Worm (Caenorhabditis elegans) whole organism, L4 larva: Measurements from ENCODE around the gene T07C4.12.

Experiments
- F26F4.8 ChIP-seq: fragments of 200-800 bp; sonication (Bioruptor generic); conservative IDR thresholded peaks from 2 replicates; pipeline ENCODE4 v1.3.6; 2022; ENCODE audit warnings: missing genetic modification characterization, missing compliant biosample characterization
- T26A8.4 ChIP-seq: fragments of 200-800 bp; sonication (Bioruptor generic); IDR thresholded peaks from 2 replicates; pipeline ENCODE4 v1.3.6; 2022; ENCODE audit warnings: missing genetic modification characterization, missing compliant biosample characterization
- Y105C5A.15 ChIP-seq: fragments of 200-800 bp; sonication (Bioruptor generic); IDR thresholded peaks from 2 replicates; pipeline ENCODE4 v1.3.6; 2022; ENCODE audit warnings: missing genetic modification characterization, missing compliant biosample characterization
- Y5F2A.4 ChIP-seq: fragments of 200-800 bp; sonication (Bioruptor generic); optimal IDR thresholded peaks from 2 replicates; lab custom pipeline; 2018; ENCODE audit warnings: mild to moderate bottlenecking, missing genetic modification characterization, missing compliant biosample characterization
- aha-1 ChIP-seq: fragments of 150-350 bp; peaks from one replicate; lab custom pipeline; 2014; ENCODE audit warnings: missing biosample characterization, missing genetic modification characterization
- ama-1 ChIP-seq: fragments of 150-350 bp; optimal IDR thresholded peaks from 2 replicates; lab custom pipeline; 2014; ENCODE audit warnings: inconsistent platforms, mixed read lengths
- ceh-32 ChIP-seq: sonication (generic microtip); optimal IDR thresholded peaks from 2 replicates; lab custom pipeline; 2016; ENCODE audit warnings: mild to moderate bottlenecking, missing genetic modification characterization, missing compliant biosample characterization; ENCODE audit not compliant: poor library complexity
- ceh-44 ChIP-seq: fragments of 200-800 bp; sonication (Bioruptor generic); IDR thresholded peaks from 2 replicates; pipeline ENCODE4 v1.3.6; 2022; ENCODE audit warnings: missing genetic modification reagents, missing genetic modification characterization, missing compliant biosample characterization
- ceh-62 ChIP-seq: sonication (generic microtip); optimal IDR thresholded peaks from 2 replicates; lab custom pipeline; 2017; ENCODE audit warnings: missing biosample characterization, missing genetic modification characterization
- ces-1 ChIP-seq: fragments of 150-350 bp; sonication (generic microtip); optimal IDR thresholded peaks from 4 replicates; lab custom pipeline; 2014; ENCODE audit warnings: missing biosample characterization, missing genetic modification reagents, missing genetic modification characterization
- daf-12 ChIP-seq: fragments of 150-350 bp; optimal IDR thresholded peaks from 2 replicates; lab custom pipeline; 2014; ENCODE audit warnings: missing biosample characterization, missing genetic modification reagents, missing genetic modification characterization
- daf-16 ChIP-seq, 3 experiments: sonication (generic microtip); optimal IDR thresholded peaks; 2 replicates each; lab custom pipeline; 2016 to 2017; ENCODE audit warnings: missing genetic modification characterization in 3 of 3, missing genetic modification reagents in 3 of 3, mild to moderate bottlenecking in 2 of 3, missing compliant biosample characterization in 2 of 3, missing biosample characterization in 1 of 3, moderate library complexity in 1 of 3
- daf-8 ChIP-seq: fragments of 200-800 bp; sonication (Bioruptor generic); IDR thresholded peaks from 2 replicates; pipeline ENCODE4 v1.3.6; 2022; ENCODE audit warnings: missing genetic modification characterization, missing compliant biosample characterization
- dmd-6 ChIP-seq: fragments of 200-800 bp; sonication (Bioruptor generic); IDR thresholded peaks from 2 replicates; pipeline ENCODE4 v1.3.6; 2022; ENCODE audit warnings: missing genetic modification reagents, missing genetic modification characterization, missing compliant biosample characterization
- dpl-1 ChIP-seq: fragments of 150-350 bp; optimal IDR thresholded peaks from 2 replicates; lab custom pipeline; 2014; ENCODE audit warnings: missing biosample characterization, missing genetic modification reagents, missing genetic modification characterization
- dve-1 ChIP-seq: sonication (generic microtip); optimal IDR thresholded peaks from 2 replicates; lab custom pipeline; 2017; ENCODE audit warnings: antibody characterized with exemption, mild to moderate bottlenecking, missing genetic modification characterization, missing compliant biosample characterization; ENCODE audit not compliant: insufficient read depth
- egl-27 ChIP-seq: sonication (generic microtip); optimal IDR thresholded peaks from 3 replicates; lab custom pipeline; 2017; ENCODE audit warnings: missing biosample characterization, missing genetic modification reagents, missing genetic modification characterization
- egl-43 ChIP-seq: fragments of 200-800 bp; sonication (Bioruptor generic); IDR thresholded peaks from 2 replicates; pipeline ENCODE4 v1.3.6; 2022; ENCODE audit warnings: missing genetic modification reagents, missing genetic modification characterization, missing compliant biosample characterization
- gei-8 ChIP-seq: fragments of 200-800 bp; sonication (Bioruptor generic); optimal IDR thresholded peaks from 2 replicates; lab custom pipeline; 2018; ENCODE audit warnings: mild to moderate bottlenecking, missing genetic modification characterization, missing compliant biosample characterization
- hif-1 ChIP-seq, 2 experiments: sonication (generic microtip); optimal IDR thresholded peaks; 2 replicates each; lab custom pipeline; 2016 to 2017; ENCODE audit warnings: missing compliant biosample characterization in 2 of 2, missing genetic modification characterization in 2 of 2, missing genetic modification reagents in 2 of 2, missing genotype in 2 of 2, mild to moderate bottlenecking in 1 of 2
- hlh-11 ChIP-seq: fragments of 200-800 bp; sonication (Bioruptor generic); optimal IDR thresholded peaks from 2 replicates; lab custom pipeline; 2018; ENCODE audit warnings: mild to moderate bottlenecking, missing genetic modification characterization, missing compliant biosample characterization
- hlh-30 ChIP-seq: sonication (generic microtip); optimal IDR thresholded peaks from 2 replicates; lab custom pipeline; 2017; ENCODE audit warnings: antibody characterized with exemption, mild to moderate bottlenecking, missing genetic modification characterization, missing compliant biosample characterization; ENCODE audit not compliant: insufficient read depth
- hmg-1.1 ChIP-seq: fragments of 200-800 bp; sonication (Bioruptor generic); IDR thresholded peaks from 2 replicates; pipeline ENCODE4 v1.3.6; 2022; ENCODE audit warnings: missing genetic modification reagents, missing genetic modification characterization, missing compliant biosample characterization
- jun-1 ChIP-seq: fragments of 150-350 bp; optimal IDR thresholded peaks from 2 replicates; lab custom pipeline; 2014; ENCODE audit warnings: missing biosample characterization, missing genetic modification reagents, missing genetic modification characterization
- lin-13 ChIP-seq: fragments of 150-350 bp; optimal IDR thresholded peaks from 2 replicates; lab custom pipeline; 2014; ENCODE audit warnings: missing biosample characterization, missing genetic modification reagents, missing genetic modification characterization
- lin-38 ChIP-seq: fragments of 200-800 bp; sonication (Bioruptor generic); IDR thresholded peaks from 2 replicates; pipeline ENCODE4 v1.3.6; 2022; ENCODE audit warnings: missing genetic modification reagents, missing genetic modification characterization, missing compliant biosample characterization
- lsy-2 ChIP-seq, 2 experiments: fragments of 150-350 bp in 1 of 2; sonication (generic microtip) in 1 of 2; optimal IDR thresholded peaks; 2 replicates each; lab custom pipeline; 2014 to 2017; ENCODE audit warnings: missing biosample characterization in 2 of 2, missing genetic modification characterization in 2 of 2
- madf-5 ChIP-seq, 2 experiments: fragments of 200-800 bp; sonication (Bioruptor generic); IDR thresholded peaks; 2 replicates each; pipeline ENCODE4 v1.3.6; 2022; ENCODE audit warnings: missing compliant biosample characterization in 2 of 2, missing genetic modification characterization in 2 of 2
- mdt-29 ChIP-seq: fragments of 200-800 bp; sonication (Bioruptor generic); IDR thresholded peaks from 2 replicates; pipeline ENCODE4 v1.3.6; 2022; ENCODE audit warnings: missing genetic modification reagents, missing genetic modification characterization, missing compliant biosample characterization
- mep-1 ChIP-seq: fragments of 150-350 bp; sonication (generic microtip); optimal IDR thresholded peaks from 3 replicates; lab custom pipeline; 2014; ENCODE audit warnings: missing biosample characterization, missing genetic modification characterization
- mes-2 ChIP-seq: sonication (generic microtip); optimal IDR thresholded peaks from 2 replicates; lab custom pipeline; 2016; ENCODE audit warnings: missing genotype, mild to moderate bottlenecking, missing genetic modification characterization, missing compliant biosample characterization; ENCODE audit not compliant: poor library complexity, severe bottlenecking
- nhr-102 ChIP-seq: sonication (generic microtip); optimal IDR thresholded peaks from 2 replicates; lab custom pipeline; 2016; ENCODE audit warnings: mild to moderate bottlenecking, missing genetic modification characterization, moderate library complexity, missing compliant biosample characterization
- nhr-11 ChIP-seq: fragments of 150-350 bp; optimal IDR thresholded peaks from 2 replicates; lab custom pipeline; 2014; ENCODE audit warnings: missing biosample characterization, missing genetic modification characterization
- nhr-237 ChIP-seq: sonication (generic microtip); optimal IDR thresholded peaks from 2 replicates; lab custom pipeline; 2017; ENCODE audit warnings: missing biosample characterization, missing genetic modification characterization
- nhr-25 ChIP-seq: sonication (generic microtip); optimal IDR thresholded peaks from 2 replicates; lab custom pipeline; 2017; ENCODE audit warnings: missing genetic modification characterization, mild to moderate bottlenecking, missing compliant biosample characterization, antibody characterized with exemption, moderate library complexity, borderline replicate concordance; ENCODE audit not compliant: insufficient read depth
- nhr-28 ChIP-seq: fragments of 150-350 bp; optimal IDR thresholded peaks from 2 replicates; lab custom pipeline; 2014; ENCODE audit warnings: missing biosample characterization, missing genetic modification characterization
- nhr-42 ChIP-seq: fragments of 200-800 bp; sonication (Bioruptor generic); IDR thresholded peaks from 2 replicates; pipeline ENCODE4 v1.3.6; 2022; ENCODE audit warnings: missing genetic modification characterization, missing compliant biosample characterization
- nhr-6 ChIP-seq: fragments of 150-350 bp; optimal IDR thresholded peaks from 2 replicates; lab custom pipeline; 2014; ENCODE audit warnings: missing biosample characterization, missing genetic modification characterization
- nhr-76 ChIP-seq: fragments of 150-350 bp; optimal IDR thresholded peaks from 2 replicates; lab custom pipeline; 2014; ENCODE audit warnings: missing biosample characterization, missing genetic modification characterization
- nhr-77 ChIP-seq: fragments of 150-350 bp; optimal IDR thresholded peaks from 2 replicates; lab custom pipeline; 2014; ENCODE audit warnings: missing biosample characterization, missing genetic modification characterization
- php-3 ChIP-seq: fragments of 200-800 bp; sonication (Bioruptor generic); IDR thresholded peaks from 2 replicates; pipeline ENCODE4 v1.3.6; 2022; ENCODE audit warnings: missing genetic modification reagents, missing genetic modification characterization, missing compliant biosample characterization
- set-16 ChIP-seq: fragments of 200-800 bp; sonication (Bioruptor generic); IDR thresholded peaks from 2 replicates; pipeline ENCODE4 v1.3.6; 2022; ENCODE audit warnings: missing genetic modification reagents, missing genetic modification characterization, missing compliant biosample characterization
- spr-1 ChIP-seq: sonication (generic microtip); optimal IDR thresholded peaks from 2 replicates; lab custom pipeline; 2016; ENCODE audit warnings: mild to moderate bottlenecking, missing genetic modification characterization, missing compliant biosample characterization
- spr-3 ChIP-seq: fragments of 200-800 bp; sonication (Bioruptor generic); optimal IDR thresholded peaks from 2 replicates; lab custom pipeline; 2018; ENCODE audit warnings: mild to moderate bottlenecking, missing genetic modification characterization, missing compliant biosample characterization
- unc-39 ChIP-seq: sonication (generic microtip); optimal IDR thresholded peaks from 2 replicates; lab custom pipeline; 2017; ENCODE audit warnings: missing biosample characterization, missing genetic modification characterization
- unc-62 ChIP-seq, 3 experiments: fragments of 150-350 bp in 1 of 3; sonication (generic microtip); optimal IDR thresholded peaks in 2 of 3; peaks in 1 of 3; 1 replicate in 1 of 3; 2 replicates in 2 of 3; lab custom pipeline; 2014 to 2017; ENCODE audit warnings: missing biosample characterization in 3 of 3, missing genetic modification characterization in 3 of 3, missing genetic modification reagents in 3 of 3, missing genotype in 1 of 3
- zag-1 ChIP-seq: fragments of 150-350 bp; optimal IDR thresholded peaks from 2 replicates; lab custom pipeline; 2014; ENCODE audit warnings: missing biosample characterization, missing genetic modification characterization
- zfp-2 ChIP-seq: sonication (generic microtip); optimal IDR thresholded peaks from 2 replicates; lab custom pipeline; 2016; ENCODE audit warnings: mild to moderate bottlenecking, missing genetic modification characterization, missing compliant biosample characterization
- ztf-7 ChIP-seq: fragments of 150-350 bp; optimal IDR thresholded peaks from 2 replicates; lab custom pipeline; 2014; ENCODE audit warnings: missing biosample characterization, missing genetic modification characterization

Gene T07C4.12

DNA sequence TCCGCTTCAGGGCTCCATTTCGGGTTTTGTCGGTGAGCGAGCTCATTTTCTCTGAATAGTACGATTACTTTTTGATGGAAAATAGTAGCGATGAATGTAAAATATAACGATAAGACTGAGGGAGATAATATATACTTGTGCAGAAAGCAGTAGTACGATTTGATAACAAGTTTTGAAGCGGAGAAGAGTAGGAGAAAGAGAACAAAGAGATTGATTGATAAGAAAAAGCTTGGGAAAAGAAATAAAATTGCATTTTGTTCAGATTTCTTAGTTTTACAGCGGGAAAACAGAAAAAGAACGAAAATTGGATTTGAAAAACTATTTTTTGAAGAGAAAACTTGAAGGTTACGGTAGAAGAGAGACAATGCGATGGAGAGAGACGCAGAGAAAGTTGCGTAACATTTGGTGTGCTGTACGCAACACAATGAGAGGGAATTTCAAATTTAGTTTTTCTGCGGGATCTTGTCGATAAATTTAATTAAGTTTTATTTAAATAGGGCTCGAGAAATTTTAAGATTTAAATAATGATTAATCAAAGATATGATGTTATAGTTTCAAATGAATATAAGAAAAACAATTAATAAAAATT, 25.2 kb upstream of the T07C4.12 start, which contains the start of gene umps-1:
umps-1 (minus strand) TSS at position 51 of the 589 bp plus-strand sequence.
- peak; percentile 51 for TF ChIP-seq nhr-25 (tag; lab: Kevin White, UChicago)
- peak; percentile 80 to 99 for TF ChIP-seq lsy-2 (tag; optimal IDR thresholded peaks at IDR 0.05; lab: Kevin White, UChicago)
- TF ChIP-seq dmd-6 (GFP tag; lab: Robert Waterston, UW) = peak; percentile 49
- no peak for TF ChIP-seq gei-8
- no peak for TF ChIP-seq unc-39 (tag; lab: Kevin White, UChicago)
- TF ChIP-seq nhr-77 (tag; lab: Kevin White, UChicago) = peak; percentile 40
- TF ChIP-seq egl-27 = no peak
- TF ChIP-seq zag-1 (tag; lab: Kevin White, UChicago) = no peak
- TF ChIP-seq dpl-1 = peak; percentile 98
- peak; percentile 35; the same call in 1 of the 2 replicates for TF ChIP-seq hmg-1.1 (GFP tag; lab: Robert Waterston, UW)
- TF ChIP-seq aha-1 (tag; lab: Kevin White, UChicago) = peak; percentile 52
- TF ChIP-seq dve-1 (tag; lab: Kevin White, UChicago) = peak; percentile 60
- peak; percentile 67 for TF ChIP-seq lin-38
- peak; percentile 50 for TF ChIP-seq hlh-11 (tag; lab: Kevin White, UChicago)
- TF ChIP-seq ztf-7 (tag; lab: Kevin White, UChicago) = no peak
- no peak for TF ChIP-seq mdt-29
- no peak for TF ChIP-seq T26A8.4 (GFP tag; lab: Robert Waterston, UW)
- no peak for TF ChIP-seq nhr-76 (tag; lab: Kevin White, UChicago)
- TF ChIP-seq nhr-11 (tag; lab: Kevin White, UChicago) = peak; percentile 30
- no peak for TF ChIP-seq set-16
- no peak for TF ChIP-seq daf-16 (GFP tag; optimal IDR thresholded peaks at IDR 0.05; lab: Kevin White, UChicago)
- peak; percentile 47 for TF ChIP-seq daf-16 (tag; optimal IDR thresholded peaks at IDR 0.05; lab: Kevin White, UChicago)
- TF ChIP-seq php-3 = no peak
- TF ChIP-seq nhr-6 (tag; lab: Kevin White, UChicago) = peak; percentile 59
- TF ChIP-seq unc-62 (GFP tag; optimal IDR thresholded peaks at IDR 0.05 in 1 of 2; lab: Kevin White, UChicago) = no peak
- TF ChIP-seq unc-62 (tag; optimal IDR thresholded peaks at IDR 0.05; lab: Kevin White, UChicago) = no peak
- TF ChIP-seq nhr-28 = peak; percentile 74
- no peak for TF ChIP-seq ceh-44 (GFP tag; lab: Robert Waterston, UW)
- TF ChIP-seq hlh-30 = peak; percentile 64
- TF ChIP-seq F26F4.8 (GFP tag; lab: Robert Waterston, UW) = no peak
- peak in 1 of 2 experiments; percentile 34 for TF ChIP-seq hif-1 (tag; optimal IDR thresholded peaks at IDR 0.05; lab: Kevin White, UChicago)
- TF ChIP-seq mes-2 (tag; lab: Kevin White, UChicago) = peak; percentile 84
- TF ChIP-seq nhr-102 (tag; lab: Kevin White, UChicago) = no peak
- peak; percentile 60 for TF ChIP-seq mep-1 (tag; lab: Kevin White, UChicago)
- no peak for TF ChIP-seq ceh-32 (tag; lab: Kevin White, UChicago)

DNA sequence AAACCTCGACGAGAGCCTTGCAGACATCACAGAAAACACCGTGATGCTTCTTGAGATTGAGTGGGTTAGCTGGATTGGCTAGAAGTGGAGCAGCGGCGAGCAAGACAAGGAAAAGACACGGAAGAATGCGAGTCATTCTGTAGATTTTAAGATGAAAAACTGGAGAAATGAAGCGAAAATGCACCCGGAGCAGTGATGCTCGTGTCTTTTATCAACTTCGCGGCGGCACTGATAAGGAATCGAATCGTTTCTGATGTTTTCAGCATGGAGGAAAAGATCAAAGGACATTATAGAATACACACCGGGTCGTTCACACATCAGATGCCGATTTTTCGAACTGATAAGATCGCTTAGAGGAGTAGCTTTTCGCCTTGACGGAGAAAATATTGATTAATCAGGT, 22.9 kb upstream of the T07C4.12 start, which contains the start of gene spp-1:
spp-1 (minus strand) TSS at position 287 of the 400 bp plus-strand sequence.
- TF ChIP-seq nhr-11 (tag; lab: Kevin White, UChicago) (no peak), hlh-30 (peak; percentile 43), egl-43 (no peak), madf-5 (GFP tag; IDR thresholded peaks at IDR 0.05; lab: Robert Waterston, UW) (no peak), nhr-237 (tag; lab: Kevin White, UChicago) (no peak), lin-13 (GFP tag; lab: Kevin White, UChicago) (no peak), ceh-62 (tag; lab: Kevin White, UChicago) (no peak), daf-16 (GFP tag; optimal IDR thresholded peaks at IDR 0.05; lab: Kevin White, UChicago) (no peak), daf-16 (tag; optimal IDR thresholded peaks at IDR 0.05; lab: Kevin White, UChicago) (peak; percentile 87), jun-1 (no peak), daf-12 (tag; lab: Kevin White, UChicago) (no peak), daf-8 (GFP tag; lab: Robert Waterston, UW) (no peak), Y5F2A.4 (GFP tag; lab: Kevin White, UChicago) (no peak), ces-1 (GFP tag; lab: Kevin White, UChicago) (no peak), zfp-2 (no peak), zag-1 (tag; lab: Kevin White, UChicago) (no peak), spr-3 (GFP tag; lab: Kevin White, UChicago) (no peak), spr-1 (tag; lab: Kevin White, UChicago) (no peak), nhr-28 (peak; percentile 58), Y105C5A.15 (no peak), ama-1 (peak; percentile 81), nhr-42 (GFP tag; lab: Robert Waterston, UW) (no peak), lin-38 (no peak; the same call in 1 of the 2 replicates)
